Worm (Caenorhabditis elegans) whole organism, L2 larva: ENCODE measurements around the gene C07G3.8.

Experiments
- C34F6.9 ChIP-seq: fragments of 150-350 bp; optimal IDR thresholded peaks from 2 replicates; lab custom pipeline; 2014; ENCODE audit warnings: missing biosample characterization, missing genetic modification characterization
- F13H6.1 ChIP-seq: sonication (generic microtip); optimal IDR thresholded peaks from 2 replicates; lab custom pipeline; 2016; ENCODE audit warnings: missing genetic modification characterization, missing compliant biosample characterization
- R02D3.7 ChIP-seq: fragments of 150-350 bp; optimal IDR thresholded peaks from 2 replicates; lab custom pipeline; 2014; ENCODE audit warnings: missing biosample characterization, missing genetic modification characterization
- ZK546.5 ChIP-seq: sonication (generic microtip); optimal IDR thresholded peaks from 2 replicates; lab custom pipeline; 2017; ENCODE audit warnings: missing biosample characterization, missing genetic modification characterization
- alr-1 ChIP-seq: fragments of 150-350 bp; optimal IDR thresholded peaks from 2 replicates; lab custom pipeline; 2014; ENCODE audit warnings: missing biosample characterization, missing genetic modification characterization
- aly-2 ChIP-seq: fragments of 150-350 bp; optimal IDR thresholded peaks from 2 replicates; lab custom pipeline; 2014; ENCODE audit warnings: missing biosample characterization, missing genetic modification characterization
- ama-1 ChIP-seq: fragments of 150-350 bp; optimal IDR thresholded peaks from 2 replicates; lab custom pipeline; 2018; ENCODE audit warnings: inconsistent platforms
- ceh-16 ChIP-seq: fragments of 150-350 bp; optimal IDR thresholded peaks from 2 replicates; lab custom pipeline; 2014; ENCODE audit warnings: missing biosample characterization, missing genetic modification characterization
- crh-2 ChIP-seq: sonication (generic microtip); optimal IDR thresholded peaks from 2 replicates; lab custom pipeline; 2017; ENCODE audit warnings: missing biosample characterization, missing genetic modification characterization
- egl-27 ChIP-seq: sonication (generic microtip); optimal IDR thresholded peaks from 3 replicates; lab custom pipeline; 2017; ENCODE audit warnings: missing biosample characterization, missing genetic modification reagents, missing genetic modification characterization
- elt-1 ChIP-seq: fragments of 150-350 bp; optimal IDR thresholded peaks from 2 replicates; lab custom pipeline; 2014; ENCODE audit warnings: missing biosample characterization, missing genetic modification characterization
- elt-3 ChIP-seq: sonication (generic microtip); optimal IDR thresholded peaks from 2 replicates; lab custom pipeline; 2017; ENCODE audit warnings: missing biosample characterization, missing genetic modification characterization
- fos-1 ChIP-seq: fragments of 150-350 bp; optimal IDR thresholded peaks from 2 replicates; lab custom pipeline; 2014; ENCODE audit warnings: missing biosample characterization, missing genetic modification characterization
- lin-13 ChIP-seq: fragments of 150-350 bp; optimal IDR thresholded peaks from 2 replicates; lab custom pipeline; 2014; ENCODE audit warnings: missing biosample characterization, missing genetic modification reagents, missing genetic modification characterization
- lin-39 ChIP-seq: fragments of 150-350 bp; optimal IDR thresholded peaks from 2 replicates; lab custom pipeline; 2014; ENCODE audit warnings: missing biosample characterization, missing genetic modification reagents, missing genetic modification characterization
- lsy-2 ChIP-seq, 2 experiments: fragments of 150-350 bp in 1 of 2; sonication (generic microtip) in 1 of 2; optimal IDR thresholded peaks; 2 replicates each; lab custom pipeline; 2014 to 2017; ENCODE audit warnings: missing biosample characterization in 2 of 2, missing genetic modification characterization in 2 of 2
- mbf-1 ChIP-seq: sonication (generic microtip); optimal IDR thresholded peaks from 2 replicates; lab custom pipeline; 2017; ENCODE audit warnings: missing biosample characterization, missing genetic modification characterization
- mdl-1 ChIP-seq, 2 experiments: fragments of 150-350 bp in 1 of 2; sonication (generic microtip) in 1 of 2; optimal IDR thresholded peaks; 2 replicates each; lab custom pipeline; 2017; ENCODE audit warnings: missing biosample characterization in 2 of 2, missing genetic modification characterization in 2 of 2
- nhr-10 ChIP-seq: sonication (generic microtip); optimal IDR thresholded peaks from 2 replicates; lab custom pipeline; 2017; ENCODE audit warnings: missing biosample characterization, missing genetic modification characterization
- nhr-11 ChIP-seq: fragments of 150-350 bp; optimal IDR thresholded peaks from 2 replicates; lab custom pipeline; 2014; ENCODE audit warnings: missing biosample characterization, missing genetic modification characterization
- nhr-12 ChIP-seq: fragments of 150-350 bp; optimal IDR thresholded peaks from 2 replicates; lab custom pipeline; 2014; ENCODE audit warnings: missing biosample characterization, missing genetic modification characterization
- nhr-129 ChIP-seq: fragments of 150-350 bp; optimal IDR thresholded peaks from 2 replicates; lab custom pipeline; 2014; ENCODE audit warnings: missing biosample characterization, missing genetic modification characterization
- nhr-23 ChIP-seq: fragments of 150-350 bp; optimal IDR thresholded peaks from 2 replicates; lab custom pipeline; 2014; ENCODE audit warnings: missing biosample characterization, missing genetic modification reagents, missing genetic modification characterization
- nhr-237 ChIP-seq: fragments of 150-350 bp; optimal IDR thresholded peaks from 2 replicates; lab custom pipeline; 2014; ENCODE audit warnings: missing biosample characterization, missing genetic modification characterization
- nhr-25 ChIP-seq: fragments of 150-350 bp; sonication (generic microtip); optimal IDR thresholded peaks from 3 replicates; lab custom pipeline; 2014; ENCODE audit warnings: missing biosample characterization, missing genetic modification characterization
- nhr-6 ChIP-seq: fragments of 150-350 bp; optimal IDR thresholded peaks from 2 replicates; lab custom pipeline; 2014; ENCODE audit warnings: missing biosample characterization, missing genetic modification characterization
- nhr-77 ChIP-seq: fragments of 150-350 bp; optimal IDR thresholded peaks from 2 replicates; lab custom pipeline; 2014; ENCODE audit warnings: missing biosample characterization, missing genetic modification characterization
- peb-1 ChIP-seq: fragments of 150-350 bp; optimal IDR thresholded peaks from 2 replicates; lab custom pipeline; 2014; ENCODE audit warnings: missing biosample characterization, missing genetic modification characterization
- sma-3 ChIP-seq: sonication (generic microtip); optimal IDR thresholded peaks from 2 replicates; lab custom pipeline; 2016; ENCODE audit warnings: missing genetic modification reagents, missing genetic modification characterization, missing compliant biosample characterization
- snpc-4 ChIP-seq: fragments of 150-350 bp; optimal IDR thresholded peaks from 2 replicates; lab custom pipeline; 2014; ENCODE audit warnings: missing biosample characterization, missing genetic modification characterization
- unc-39 ChIP-seq: fragments of 150-350 bp; optimal IDR thresholded peaks from 2 replicates; lab custom pipeline; 2014; ENCODE audit warnings: missing biosample characterization, missing genetic modification characterization
- unc-55 ChIP-seq: fragments of 150-350 bp; sonication (generic microtip); optimal IDR thresholded peaks from 3 replicates; lab custom pipeline; 2014; ENCODE audit warnings: missing biosample characterization, missing genetic modification reagents, missing genetic modification characterization
- unc-62 ChIP-seq: fragments of 150-350 bp; optimal IDR thresholded peaks from 2 replicates; lab custom pipeline; 2014; ENCODE audit warnings: missing biosample characterization, missing genetic modification reagents, missing genetic modification characterization
- zag-1 ChIP-seq: fragments of 150-350 bp; optimal IDR thresholded peaks from 2 replicates; lab custom pipeline; 2014; ENCODE audit warnings: missing biosample characterization, missing genetic modification characterization
- ztf-1 ChIP-seq: fragments of 200-800 bp; sonication (Bioruptor generic); conservative IDR thresholded peaks from 2 replicates; pipeline ENCODE4 v1.3.6; 2022; ENCODE audit warnings: missing genetic modification characterization, missing compliant biosample characterization
- ztf-4 ChIP-seq: fragments of 150-350 bp; optimal IDR thresholded peaks from 2 replicates; lab custom pipeline; 2014; ENCODE audit warnings: missing biosample characterization, missing genetic modification characterization

C07G3.8 gene

ce11 chrV:3502038-3502437, at the start of gene C07G3.8, which contains the start of gene C07G3.10:
C07G3.8 (minus strand) TSS chrV:3502138.
C07G3.10 (plus strand) TSS chrV:3502307.
- no peak for TF ChIP-seq nhr-11 (tag; lab: Kevin White, UChicago)
- TF ChIP-seq nhr-12 = no peak
- no peak for TF ChIP-seq lsy-2 (tag; optimal IDR thresholded peaks at IDR 0.05; lab: Kevin White, UChicago)
- TF ChIP-seq lin-13 (GFP tag; lab: Kevin White, UChicago) = no peak
- TF ChIP-seq zag-1 = no peak
- TF ChIP-seq mdl-1 (tag; optimal IDR thresholded peaks at IDR 0.05; lab: Kevin White, UChicago) = no peak
- TF ChIP-seq R02D3.7 (tag; lab: Kevin White, UChicago) = no peak
- TF ChIP-seq lin-39 = no peak
- TF ChIP-seq nhr-10 = no peak
- no peak for TF ChIP-seq nhr-129 (tag; lab: Kevin White, UChicago)
- TF ChIP-seq snpc-4 = no peak
- no peak for TF ChIP-seq nhr-6
- no peak for TF ChIP-seq nhr-23 (tag; lab: Kevin White, UChicago)
- no peak for TF ChIP-seq unc-62 (GFP tag; lab: Kevin White, UChicago)
- no peak for TF ChIP-seq sma-3 (GFP tag; lab: Kevin White, UChicago)
- no peak for TF ChIP-seq alr-1 (tag; lab: Kevin White, UChicago)
- no peak for TF ChIP-seq ama-1 (lab: Kevin White, UChicago)
- no peak for TF ChIP-seq egl-27 (tag; lab: Kevin White, UChicago)

- TF ChIP-seq ztf-1 (GFP tag; lab: Robert Waterston, UW) (no peak), alr-1 (tag; lab: Kevin White, UChicago) (no peak)
Measured at ce11 chrV:3549553-3549952, 47.6 kb upstream of the C07G3.8 start, which contains the start of gene sri-21. sri-21 (plus strand) TSS chrV:3549853.

- no peak for TF ChIP-seq nhr-10
- TF ChIP-seq mdl-1 (tag; optimal IDR thresholded peaks at IDR 0.05; lab: Kevin White, UChicago) = no peak
- no peak for TF ChIP-seq peb-1 (tag; lab: Kevin White, UChicago)
- no peak for TF ChIP-seq fos-1 (tag; lab: Kevin White, UChicago)
- no peak for TF ChIP-seq ztf-4 (tag; lab: Kevin White, UChicago)
- TF ChIP-seq lsy-2 (tag; optimal IDR thresholded peaks at IDR 0.05; lab: Kevin White, UChicago) = no peak
- TF ChIP-seq unc-55 = no peak
- no peak for TF ChIP-seq ztf-1 (GFP tag; lab: Robert Waterston, UW)
- TF ChIP-seq nhr-237 (tag; lab: Kevin White, UChicago) = no peak
- no peak for TF ChIP-seq nhr-11 (tag; lab: Kevin White, UChicago)
Measured at ce11 chrV:3548798-3549197, 46.9 kb upstream of the C07G3.8 start, which contains the start of gene srw-130. srw-130 (minus strand) TSS chrV:3548898.

ce11 chrV:3546517-3546916, 44.6 kb upstream of the C07G3.8 start, which contains the start of gene srbc-68:
srbc-68 (minus strand) TSS chrV:3546617.
- TF ChIP-seq C34F6.9 (tag; lab: Kevin White, UChicago) (no peak), F13H6.1 (tag; lab: Kevin White, UChicago) (no peak), nhr-23 (tag; lab: Kevin White, UChicago) (no peak), unc-55 (no peak), snpc-4 (no peak), crh-2 (tag; lab: Kevin White, UChicago) (no peak), ceh-16 (tag; lab: Kevin White, UChicago) (no peak), nhr-10 (no peak)
- TF ChIP-seq, all 48 proteins: peak for 0

ce11 chrV:3543344-3543743, 41.4 kb upstream of the C07G3.8 start, which contains the start of gene nhr-222:
nhr-222 (minus strand) TSS chrV:3543444.
- TF ChIP-seq ama-1 (lab: Kevin White, UChicago) (no peak), ceh-16 (tag; lab: Kevin White, UChicago) (no peak), nhr-77 (tag; lab: Kevin White, UChicago) (no peak), ZK546.5 (tag; lab: Kevin White, UChicago) (no peak), mdl-1 (tag; optimal IDR thresholded peaks at IDR 0.05; lab: Kevin White, UChicago) (no peak), nhr-23 (tag; lab: Kevin White, UChicago) (no peak), R02D3.7 (tag; lab: Kevin White, UChicago) (no peak), unc-39 (tag; lab: Kevin White, UChicago) (no peak), elt-3 (tag; lab: Kevin White, UChicago) (no peak), ztf-4 (tag; lab: Kevin White, UChicago) (no peak), C34F6.9 (tag; lab: Kevin White, UChicago) (no peak), nhr-11 (tag; lab: Kevin White, UChicago) (no peak), aly-2 (tag; lab: Kevin White, UChicago) (no peak), nhr-25 (tag; lab: Kevin White, UChicago) (no peak), mbf-1 (tag; lab: Kevin White, UChicago) (no peak), elt-1 (tag; lab: Kevin White, UChicago) (no peak), fos-1 (tag; lab: Kevin White, UChicago) (no peak), lin-13 (GFP tag; lab: Kevin White, UChicago) (no peak), nhr-129 (tag; lab: Kevin White, UChicago) (no peak)
